Fruit fly (Drosophila melanogaster) whole organism, prepupa: Measurements from ENCODE around the gene CG32280.

ENCODE experiments used
- Blimp-1 ChIP-seq: fragments of 200-800 bp; sonication (Bioruptor generic); optimal IDR thresholded peaks from 3 replicates; lab custom pipeline; 2017; ENCODE audit warnings: missing biosample characterization, missing genetic modification characterization, mild to moderate bottlenecking, moderate library complexity, missing genetic modification reagents
- CG10669 ChIP-seq: fragments of 200-800 bp; sonication (Bioruptor generic); optimal IDR thresholded peaks from 3 replicates; lab custom pipeline; 2018; ENCODE audit warnings: missing biosample characterization, mild to moderate bottlenecking, missing genetic modification characterization, moderate library complexity
- CG15336 ChIP-seq: fragments of 200-800 bp; sonication (Bioruptor generic); IDR thresholded peaks from 2 replicates; pipeline ENCODE4 v1.3.6; 2022; ENCODE audit warnings: missing biosample characterization, missing genetic modification characterization
- CG1621 ChIP-seq: fragments of 200-800 bp; sonication (Bioruptor generic); optimal IDR thresholded peaks from 3 replicates; lab custom pipeline; 2018; ENCODE audit warnings: missing biosample characterization, mild to moderate bottlenecking, missing genetic modification characterization
- CG16779 ChIP-seq: fragments of 200-800 bp; sonication (Bioruptor generic); optimal IDR thresholded peaks from 3 replicates; lab custom pipeline; 2017; ENCODE audit warnings: missing biosample characterization, mild to moderate bottlenecking, missing genetic modification characterization
- CG3032 ChIP-seq: fragments of 200-800 bp; optimal IDR thresholded peaks from 2 replicates; lab custom pipeline; 2019; ENCODE audit warnings: missing biosample characterization, mild to moderate bottlenecking, missing genetic modification characterization, moderate library complexity
- CG31627 ChIP-seq: fragments of 200-800 bp; sonication (Bioruptor generic); optimal IDR thresholded peaks from 3 replicates; lab custom pipeline; 2016; ENCODE audit warnings: missing biosample characterization, missing genetic modification characterization
- CG34406 ChIP-seq: fragments of 200-800 bp; sonication (Bioruptor generic); optimal IDR thresholded peaks from 3 replicates; lab custom pipeline; 2016; ENCODE audit warnings: missing biosample characterization, missing genetic modification characterization
- CG3919 ChIP-seq: fragments of 200-800 bp; sonication (Bioruptor generic); optimal IDR thresholded peaks from 3 replicates; lab custom pipeline; 2016; ENCODE audit warnings: missing biosample characterization, missing genetic modification characterization
- CG4318 ChIP-seq: fragments of 200-800 bp; sonication (Bioruptor generic); optimal IDR thresholded peaks from 3 replicates; lab custom pipeline; 2017; ENCODE audit warnings: missing biosample characterization, mild to moderate bottlenecking, missing genetic modification characterization
- CG6276 ChIP-seq: fragments of 200-800 bp; sonication (Bioruptor generic); optimal IDR thresholded peaks from 2 replicates; lab custom pipeline; 2017; ENCODE audit warnings: missing biosample characterization, mild to moderate bottlenecking, missing genetic modification characterization
- CG6792 ChIP-seq: fragments of 200-800 bp; sonication (Bioruptor generic); optimal IDR thresholded peaks from 3 replicates; lab custom pipeline; 2016; ENCODE audit warnings: missing biosample characterization, missing genetic modification characterization
- CG6808 ChIP-seq: fragments of 200-800 bp; sonication (Bioruptor generic); optimal IDR thresholded peaks from 3 replicates; lab custom pipeline; 2017; ENCODE audit warnings: missing biosample characterization, missing genetic modification characterization, mild to moderate bottlenecking, moderate library complexity, missing genetic modification reagents
- CG6854 ChIP-seq: fragments of 200-800 bp; sonication (Bioruptor generic); optimal IDR thresholded peaks from 2 replicates; lab custom pipeline; 2017; ENCODE audit warnings: missing biosample characterization, mild to moderate bottlenecking, missing genetic modification characterization
- CG7368 ChIP-seq: fragments of 200-800 bp; sonication (Bioruptor generic); optimal IDR thresholded peaks from 3 replicates; lab custom pipeline; 2016; ENCODE audit warnings: missing biosample characterization, missing genetic modification characterization
- CG8119 ChIP-seq: fragments of 200-800 bp; sonication (Bioruptor generic); IDR thresholded peaks from 3 replicates; pipeline ENCODE4 v1.3.6; 2022; ENCODE audit warnings: missing biosample characterization, missing genetic modification characterization
- CG8319 ChIP-seq: fragments of 200-800 bp; sonication (Bioruptor generic); optimal IDR thresholded peaks from 3 replicates; lab custom pipeline; 2016; ENCODE audit warnings: missing biosample characterization, missing genetic modification characterization
- CG8632 ChIP-seq: fragments of 200-800 bp; sonication (Bioruptor generic); optimal IDR thresholded peaks from 3 replicates; lab custom pipeline; 2016; ENCODE audit warnings: missing biosample characterization, missing genetic modification characterization
- Eip75B ChIP-seq: fragments of 200-800 bp; sonication (Bioruptor generic); optimal IDR thresholded peaks from 3 replicates; lab custom pipeline; 2016; ENCODE audit warnings: missing biosample characterization, missing genetic modification characterization
- Eip78C ChIP-seq: fragments of 200-800 bp; sonication (Bioruptor generic); peaks from one replicate; lab custom pipeline; 2016; ENCODE audit warnings: missing biosample characterization, missing genetic modification characterization
- Eip93F ChIP-seq: fragments of 200-800 bp; sonication (Bioruptor generic); optimal IDR thresholded peaks from 2 replicates; lab custom pipeline; 2016; ENCODE audit warnings: missing biosample characterization, mild to moderate bottlenecking, missing genetic modification characterization
- Ets21C ChIP-seq: fragments of 200-800 bp; sonication (Bioruptor generic); optimal IDR thresholded peaks from 3 replicates; lab custom pipeline; 2016; ENCODE audit warnings: missing biosample characterization, missing genetic modification characterization
- Ets96B ChIP-seq: fragments of 200-800 bp; optimal IDR thresholded peaks from 2 replicates; lab custom pipeline; 2019; ENCODE audit warnings: missing biosample characterization, mild to moderate bottlenecking, missing genetic modification characterization, moderate library complexity
- Hr39 ChIP-seq: fragments of 200-800 bp; sonication (Bioruptor generic); optimal IDR thresholded peaks from 2 replicates; lab custom pipeline; 2016; ENCODE audit warnings: missing biosample characterization, missing genetic modification characterization
- Hr4 ChIP-seq: fragments of 200-800 bp; sonication (Bioruptor generic); optimal IDR thresholded peaks from 3 replicates; lab custom pipeline; 2016; ENCODE audit warnings: missing biosample characterization, missing genetic modification characterization
- Met ChIP-seq: fragments of 200-800 bp; sonication (Bioruptor generic); optimal IDR thresholded peaks from 3 replicates; lab custom pipeline; 2016; ENCODE audit warnings: missing biosample characterization, missing genetic modification characterization
- OdsH ChIP-seq: fragments of 200-800 bp; sonication (Bioruptor generic); optimal IDR thresholded peaks from 3 replicates; lab custom pipeline; 2016; ENCODE audit warnings: missing biosample characterization, missing genetic modification characterization
- Smox ChIP-seq: fragments of 200-800 bp; sonication (Bioruptor generic); optimal IDR thresholded peaks from 3 replicates; lab custom pipeline; 2016; ENCODE audit warnings: missing biosample characterization, missing genetic modification characterization
- Sox102F ChIP-seq: fragments of 200-800 bp; sonication (Bioruptor generic); optimal IDR thresholded peaks from 2 replicates; lab custom pipeline; 2016; ENCODE audit warnings: missing biosample characterization, mild to moderate bottlenecking, missing genetic modification characterization
- Sox14 ChIP-seq: fragments of 200-800 bp; sonication (Bioruptor generic); optimal IDR thresholded peaks from 3 replicates; lab custom pipeline; 2016; ENCODE audit warnings: missing biosample characterization, missing genetic modification characterization
- acj6 ChIP-seq: fragments of 200-800 bp; sonication (Bioruptor generic); optimal IDR thresholded peaks from 3 replicates; lab custom pipeline; 2016; ENCODE audit warnings: missing biosample characterization, missing genetic modification characterization
- cyc ChIP-seq: fragments of 200-800 bp; sonication (Bioruptor generic); optimal IDR thresholded peaks from 3 replicates; lab custom pipeline; 2016; ENCODE audit warnings: missing biosample characterization, missing genetic modification characterization
- dac ChIP-seq: fragments of 200-800 bp; sonication (Bioruptor generic); optimal IDR thresholded peaks from 2 replicates; lab custom pipeline; 2017; ENCODE audit warnings: missing biosample characterization, mild to moderate bottlenecking, missing genetic modification characterization
- dsx ChIP-seq: fragments of 200-800 bp; optimal IDR thresholded peaks from 3 replicates; lab custom pipeline; 2019; ENCODE audit warnings: missing biosample characterization, mild to moderate bottlenecking, missing genetic modification characterization, moderate library complexity; ENCODE audit not compliant: poor library complexity, severe bottlenecking
- esn ChIP-seq: fragments of 200-800 bp; sonication (Bioruptor generic); optimal IDR thresholded peaks from 2 replicates; lab custom pipeline; 2016; ENCODE audit warnings: missing biosample characterization, mild to moderate bottlenecking, missing genetic modification characterization, moderate library complexity
- fd85E ChIP-seq: fragments of 200-800 bp; sonication (Bioruptor generic); optimal IDR thresholded peaks from 3 replicates; lab custom pipeline; 2016; ENCODE audit warnings: missing biosample characterization, missing genetic modification characterization
- fkh ChIP-seq: fragments of 200-800 bp; sonication (Bioruptor generic); optimal IDR thresholded peaks from 3 replicates; lab custom pipeline; 2017; ENCODE audit warnings: missing biosample characterization, mild to moderate bottlenecking, missing genetic modification characterization, moderate library complexity
- lz ChIP-seq: fragments of 200-800 bp; sonication (Bioruptor generic); optimal IDR thresholded peaks from 3 replicates; lab custom pipeline; 2016; ENCODE audit warnings: missing biosample characterization, missing genetic modification characterization
- net ChIP-seq: fragments of 200-800 bp; sonication (Bioruptor generic); optimal IDR thresholded peaks from 3 replicates; lab custom pipeline; 2016; ENCODE audit warnings: missing biosample characterization, missing genetic modification characterization
- pdm3 ChIP-seq: fragments of 200-800 bp; sonication (Bioruptor generic); optimal IDR thresholded peaks from 3 replicates; lab custom pipeline; 2016; ENCODE audit warnings: missing biosample characterization, missing genetic modification characterization
- salr ChIP-seq, 2 experiments: fragments of 200-800 bp; sonication (Bioruptor generic); optimal IDR thresholded peaks; 3 replicates each; lab custom pipeline; 2016 to 2018; ENCODE audit warnings: missing biosample characterization in 2 of 2, missing genetic modification characterization in 2 of 2, mild to moderate bottlenecking in 1 of 2
- ss ChIP-seq, 2 experiments: fragments of 200-800 bp; sonication (Bioruptor generic); optimal IDR thresholded peaks; 2 replicates in 1 of 2; 3 replicates in 1 of 2; lab custom pipeline; 2017 to 2018; ENCODE audit warnings: mild to moderate bottlenecking in 2 of 2, missing biosample characterization in 2 of 2, missing genetic modification characterization in 2 of 2, moderate library complexity in 1 of 2
- svp ChIP-seq: fragments of 200-800 bp; sonication (Bioruptor generic); peaks from one replicate; lab custom pipeline; 2016; ENCODE audit warnings: missing biosample characterization, missing genetic modification characterization
- topi ChIP-seq: fragments of 200-800 bp; sonication (Bioruptor generic); optimal IDR thresholded peaks from 3 replicates; lab custom pipeline; 2016; ENCODE audit warnings: missing biosample characterization, missing genetic modification characterization
- vri ChIP-seq: fragments of 200-800 bp; sonication (Bioruptor generic); optimal IDR thresholded peaks from 3 replicates; lab custom pipeline; 2016; ENCODE audit warnings: missing biosample characterization, mild to moderate bottlenecking, missing genetic modification characterization

The CG32280 gene

DNA sequence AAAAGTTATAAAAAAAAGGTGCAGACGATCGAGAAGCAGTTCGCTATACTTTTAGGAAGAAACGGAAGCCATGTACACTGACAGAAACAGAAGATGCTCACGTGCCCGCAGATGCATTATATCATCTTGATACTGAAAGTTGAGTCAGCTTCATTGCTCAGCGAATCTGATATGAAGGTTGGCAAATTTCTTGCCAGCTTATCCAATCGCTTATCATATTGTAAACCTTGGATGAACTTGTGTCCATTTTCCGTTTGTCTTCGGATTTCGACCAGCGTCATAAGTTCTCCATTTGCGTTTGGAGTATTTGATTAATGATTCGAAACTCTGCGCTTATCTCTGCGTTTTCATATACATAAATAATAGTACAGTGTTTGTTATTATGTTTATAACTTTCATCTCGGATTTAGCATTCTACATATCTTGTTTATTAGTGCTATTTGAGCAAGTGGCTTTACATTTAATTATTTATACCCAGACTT lies 39.3 kb upstream of the CG32280 start (continued):
- TF ChIP-seq Hr39 (GFP tag; lab: Kevin White, UChicago) (peak; percentile 19), acj6 (GFP tag; lab: Kevin White, UChicago) (peak; percentile 50)

DNA sequence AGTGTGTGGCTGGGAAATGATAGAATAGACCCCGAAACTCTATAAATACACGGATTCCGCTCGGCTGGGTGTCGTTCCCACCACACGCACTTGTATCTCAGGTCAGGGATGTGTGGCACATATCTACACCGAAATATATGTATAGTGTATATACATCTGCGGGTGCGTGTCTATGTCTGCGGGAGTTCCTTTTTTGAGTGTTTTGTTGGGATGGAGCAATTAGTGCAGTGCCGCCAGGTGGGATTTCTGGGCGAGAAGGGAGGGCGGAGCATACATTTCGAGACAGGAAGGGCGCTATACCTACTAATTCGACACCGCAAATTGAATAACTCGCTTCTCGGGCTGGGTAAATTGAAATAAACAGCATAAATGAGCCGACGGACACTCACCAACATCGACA lies 38.5 kb upstream of the CG32280 start:
- TF ChIP-seq OdsH (no peak), CG34406 (GFP tag; lab: Kevin White, UChicago) (no peak), CG8119 (GFP tag; lab: Robert Waterston, UW) (no peak), Blimp-1 (GFP tag; lab: Kevin White, UChicago) (no peak), CG1621 (tag; lab: Kevin White, UChicago) (no peak), lz (GFP tag; lab: Kevin White, UChicago) (no peak), CG6854 (GFP tag; lab: Kevin White, UChicago) (no peak), fkh (GFP tag; lab: Kevin White, UChicago) (no peak), Smox (GFP tag; lab: Kevin White, UChicago) (no peak), CG8319 (GFP tag; lab: Kevin White, UChicago) (no peak), pdm3 (GFP tag; lab: Kevin White, UChicago) (no peak), ss (GFP tag; optimal IDR thresholded peaks at IDR 0.05; lab: Kevin White, UChicago) (peak in 1 of 2 experiments; percentile 10), Hr39 (GFP tag; lab: Kevin White, UChicago) (no peak), Met (GFP tag; lab: Kevin White, UChicago) (no peak), fd85E (GFP tag; lab: Kevin White, UChicago) (no peak), svp (GFP tag; lab: Kevin White, UChicago) (peak; percentile 44), salr (GFP tag; optimal IDR thresholded peaks at IDR 0.05; lab: Kevin White, UChicago) (no peak)

DNA sequence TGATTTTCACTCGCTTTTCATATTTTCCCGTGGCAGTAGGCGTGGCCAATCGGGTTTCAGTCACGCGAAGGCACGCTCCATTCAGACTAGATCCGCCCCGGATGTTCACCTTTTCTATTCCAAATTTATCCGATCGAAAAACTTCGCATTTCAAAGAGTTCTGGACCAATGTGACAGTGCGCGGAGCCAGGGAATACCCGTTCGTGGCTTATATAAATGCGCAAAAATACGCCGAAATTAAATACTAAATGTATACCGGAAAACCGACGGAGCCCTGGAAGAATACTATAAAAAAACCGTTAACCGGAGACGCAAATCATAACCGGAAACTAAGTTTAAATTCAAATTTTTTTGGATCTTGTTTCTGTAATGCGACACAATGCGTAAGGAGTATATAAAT lies 37.4 kb upstream of the CG32280 start, which contains the start of gene promL:
Gene promL, minus strand, starts transcription at position 181 of the 400 bp plus-strand sequence.
- TF ChIP-seq CG6792 (GFP tag; lab: Kevin White, UChicago) (no peak), pdm3 (GFP tag; lab: Kevin White, UChicago) (no peak), Hr4 (GFP tag; lab: Kevin White, UChicago) (no peak), CG4318 (no peak), net (peak; percentile 39), CG7368 (GFP tag; lab: Kevin White, UChicago) (no peak), CG1621 (tag; lab: Kevin White, UChicago) (peak; percentile 88), vri (GFP tag; lab: Kevin White, UChicago) (peak; percentile 30), cyc (GFP tag; lab: Kevin White, UChicago) (peak; percentile 32), CG6808 (GFP tag; lab: Kevin White, UChicago) (peak; percentile 6), CG16779 (peak; percentile 29), CG31627 (GFP tag; lab: Kevin White, UChicago) (peak; percentile 27), Hr39 (GFP tag; lab: Kevin White, UChicago) (peak; percentile 16), Ets96B (tag; lab: Kevin White, UChicago) (no peak), ss (GFP tag; optimal IDR thresholded peaks at IDR 0.05; lab: Kevin White, UChicago) (peak; percentile 44 to 49), OdsH (no peak), CG8119 (GFP tag; lab: Robert Waterston, UW) (0 out of 3 replicates have a peak, but pooled peaks have one; percentile 13), Blimp-1 (GFP tag; lab: Kevin White, UChicago) (no peak), Eip93F (no peak), esn (GFP tag; lab: Kevin White, UChicago) (peak; percentile 65), CG10669 (peak; percentile 6), lz (GFP tag; lab: Kevin White, UChicago) (peak; percentile 56), dsx (GFP tag; lab: Kevin White, UChicago) (peak; percentile 72), Sox102F (peak; percentile 53), CG3919 (GFP tag; lab: Kevin White, UChicago) (peak; percentile 38), Sox14 (GFP tag; lab: Kevin White, UChicago) (peak; percentile 78), CG6276 (no peak), Eip75B (GFP tag; lab: Kevin White, UChicago) (peak; percentile 64), CG15336 (GFP tag; lab: Robert Waterston, UW) (peak; percentile 20; the same call in 1 of the 2 replicates), Ets21C (GFP tag; lab: Kevin White, UChicago) (peak; percentile 19), Eip78C (peak; percentile 87), Met (GFP tag; lab: Kevin White, UChicago) (peak; percentile 54), topi (peak; percentile 55), CG6854 (GFP tag; lab: Kevin White, UChicago) (peak; percentile 54), fkh (GFP tag; lab: Kevin White, UChicago) (peak; percentile 38), CG8632 (peak; percentile 19), CG8319 (GFP tag; lab: Kevin White, UChicago) (no peak), CG3032 (peak; percentile 21), dac (GFP tag; lab: Kevin White, UChicago) (peak; percentile 0)
